Fruit fly (Drosophila melanogaster): ENCODE data around the gene CG33725.

DNA sequence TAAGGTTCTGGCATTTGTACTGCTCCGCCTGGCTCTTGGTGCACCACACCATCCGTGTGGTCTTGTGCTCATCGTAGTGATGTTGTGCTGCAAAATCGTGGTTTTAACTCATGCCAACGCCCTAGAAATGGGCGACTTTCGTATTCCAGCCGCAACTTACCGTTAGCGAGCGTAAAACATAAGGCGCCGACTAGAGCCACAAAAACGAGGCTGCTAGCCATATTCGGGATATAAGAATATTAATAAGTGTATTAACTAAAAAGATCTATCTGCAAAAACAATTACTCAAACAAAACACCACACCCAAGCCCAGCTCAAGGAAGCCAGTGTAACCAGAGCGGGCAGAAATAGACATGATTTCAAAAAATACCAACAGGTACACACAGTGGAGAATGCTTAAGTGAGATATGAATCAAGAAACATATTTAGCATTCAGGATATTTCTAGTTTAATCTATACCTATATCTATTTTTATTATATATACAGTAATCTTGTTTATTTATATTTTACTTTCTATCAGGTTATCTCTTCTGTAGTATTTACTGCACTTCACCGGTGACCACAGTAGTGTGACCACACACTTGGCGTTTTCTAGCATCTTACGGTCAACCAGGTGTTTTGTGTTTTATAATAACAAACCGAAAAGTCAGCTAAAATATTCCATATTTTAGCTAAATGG lies 51.1 kb downstream of the CG33725 start, which contains the start of the genes Tsf2 and CG34242:
- no peak for TF ChIP-seq disco-r (GFP tag; optimal IDR thresholded peaks at IDR 0.05)
- TF ChIP-seq en (GFP tag; optimal IDR thresholded peaks at IDR 0.05): no peak
- TF ChIP-seq Hr39 (optimal IDR thresholded peaks at IDR 0.05): no peak
- TF ChIP-seq CG14050 (GFP tag; IDR thresholded peaks at IDR 0.05): no peak
- peak; percentile 18 for TF ChIP-seq CG4854 (GFP tag; optimal IDR thresholded peaks at IDR 0.05)
- no peak for TF ChIP-seq CG2202 (tag; optimal IDR thresholded peaks at IDR 0.05)
- peak; percentile 34 for TF ChIP-seq CG9437 (GFP tag; optimal IDR thresholded peaks at IDR 0.05)
